Worm (Caenorhabditis elegans) whole organism, young adult: Measurements from ENCODE around the gene haf-8.

Experiments used
- ama-1 ChIP-seq, 3 experiments: fragments of 150-350 bp in 1 of 3; sonication (generic microtip) in 2 of 3; optimal IDR thresholded peaks; 2 replicates each; lab custom pipeline; 2014 to 2018; ENCODE audit warnings: missing biosample characterization in 2 of 3, missing genetic modification characterization in 2 of 3, missing genetic modification reagents in 2 of 3
- athp-1 ChIP-seq: sonication (generic microtip); optimal IDR thresholded peaks from 2 replicates; lab custom pipeline; 2017; ENCODE audit warnings: mild to moderate bottlenecking, missing genetic modification characterization, missing compliant biosample characterization
- ceh-27 ChIP-seq: fragments of 200-800 bp; sonication (Bioruptor generic); optimal IDR thresholded peaks from 2 replicates; lab custom pipeline; 2018; ENCODE audit warnings: mild to moderate bottlenecking, missing genetic modification characterization, moderate library complexity, missing compliant biosample characterization
- chd-7 ChIP-seq: sonication (generic microtip); optimal IDR thresholded peaks from 2 replicates; lab custom pipeline; 2016; ENCODE audit warnings: mild to moderate bottlenecking, missing genetic modification characterization, moderate library complexity, missing compliant biosample characterization
- die-1 ChIP-seq: sonication (generic microtip); optimal IDR thresholded peaks from 2 replicates; lab custom pipeline; 2016; ENCODE audit warnings: missing genotype, mild to moderate bottlenecking, missing genetic modification characterization, missing compliant biosample characterization
- hsf-1 ChIP-seq: fragments of 200-800 bp; sonication (Bioruptor generic); IDR thresholded peaks from 2 replicates; pipeline ENCODE4 v1.3.6; 2022; ENCODE audit warnings: missing genetic modification reagents, missing genetic modification characterization, missing compliant biosample characterization
- sea-2 ChIP-seq: fragments of 200-800 bp; sonication (Bioruptor generic); IDR thresholded peaks from 2 replicates; pipeline ENCODE4 v1.3.6; 2022; ENCODE audit warnings: missing genetic modification characterization, missing compliant biosample characterization
- snpc-4 ChIP-seq, 5 experiments: fragments of 150-350 bp in 1 of 5; sonication (generic microtip) in 4 of 5; optimal IDR thresholded peaks; 2 replicates each; lab custom pipeline; 2014 to 2018; ENCODE audit warnings: missing genetic modification characterization in 5 of 5, missing biosample characterization in 3 of 5, antibody characterized with exemption in 2 of 5, mild to moderate bottlenecking in 2 of 5, missing compliant biosample characterization in 2 of 5, missing genotype in 2 of 5, moderate library complexity in 2 of 5, missing genetic modification reagents in 1 of 5

- TF ChIP-seq athp-1 (tag; lab: Kevin White, UChicago): no peak
- TF ChIP-seq ceh-27: no peak
- TF ChIP-seq chd-7 (tag; lab: Kevin White, UChicago): no peak
- no peak for TF ChIP-seq sea-2 (GFP tag; lab: Robert Waterston, UW)
- TF ChIP-seq hsf-1 (GFP tag; lab: Robert Waterston, UW): no peak
- TF ChIP-seq ama-1 (optimal IDR thresholded peaks at IDR 0.05; lab: Kevin White, UChicago): no peak
- no peak for TF ChIP-seq ama-1 (GFP tag; optimal IDR thresholded peaks at IDR 0.05; lab: Kevin White, UChicago)
- no peak for TF ChIP-seq die-1
- no peak for TF ChIP-seq snpc-4 (GFP tag; optimal IDR thresholded peaks at IDR 0.05; lab: Kevin White, UChicago)
- TF ChIP-seq snpc-4 (tag; optimal IDR thresholded peaks at IDR 0.05; lab: Kevin White, UChicago): peak in 1 of 4 experiments; percentile 46
These were observed 22.6 kb downstream of the haf-8 start, which contains the start of gene Y57G11C.31 for ce11 chrIV:14677095-14677633.
